Fruit fly (Drosophila melanogaster) whole organism, prepupa: ENCODE data around the gene fipi.

ENCODE experiments used
- Blimp-1 ChIP-seq: fragments of 200-800 bp; sonication (Bioruptor generic); optimal IDR thresholded peaks from 3 replicates; lab custom pipeline; 2017; ENCODE audit warnings: missing biosample characterization, missing genetic modification characterization, mild to moderate bottlenecking, moderate library complexity, missing genetic modification reagents
- CG10669 ChIP-seq: fragments of 200-800 bp; sonication (Bioruptor generic); optimal IDR thresholded peaks from 3 replicates; lab custom pipeline; 2018; ENCODE audit warnings: missing biosample characterization, mild to moderate bottlenecking, missing genetic modification characterization, moderate library complexity
- CG11294 ChIP-seq: fragments of 200-800 bp; sonication (Bioruptor generic); IDR thresholded peaks from 2 replicates; pipeline ENCODE4 v1.3.6; 2022; ENCODE audit warnings: missing biosample characterization, missing genetic modification characterization
- CG11762 ChIP-seq: fragments of 200-800 bp; sonication (Bioruptor generic); optimal IDR thresholded peaks from 3 replicates; lab custom pipeline; 2016; ENCODE audit warnings: missing biosample characterization, missing genetic modification characterization; ENCODE audit not compliant: insufficient read depth
- CG11902 ChIP-seq: fragments of 200-800 bp; sonication (Bioruptor generic); optimal IDR thresholded peaks from 3 replicates; lab custom pipeline; 2016; ENCODE audit warnings: missing biosample characterization, missing genetic modification characterization
- CG1621 ChIP-seq: fragments of 200-800 bp; sonication (Bioruptor generic); optimal IDR thresholded peaks from 3 replicates; lab custom pipeline; 2018; ENCODE audit warnings: missing biosample characterization, mild to moderate bottlenecking, missing genetic modification characterization
- CG16779 ChIP-seq: fragments of 200-800 bp; sonication (Bioruptor generic); optimal IDR thresholded peaks from 3 replicates; lab custom pipeline; 2017; ENCODE audit warnings: missing biosample characterization, mild to moderate bottlenecking, missing genetic modification characterization
- CG31627 ChIP-seq: fragments of 200-800 bp; sonication (Bioruptor generic); optimal IDR thresholded peaks from 3 replicates; lab custom pipeline; 2016; ENCODE audit warnings: missing biosample characterization, missing genetic modification characterization
- CG32006 ChIP-seq: fragments of 200-800 bp; sonication (Bioruptor generic); optimal IDR thresholded peaks from 3 replicates; lab custom pipeline; 2017; ENCODE audit warnings: missing biosample characterization, mild to moderate bottlenecking, missing genetic modification characterization
- CG34406 ChIP-seq: fragments of 200-800 bp; sonication (Bioruptor generic); optimal IDR thresholded peaks from 3 replicates; lab custom pipeline; 2016; ENCODE audit warnings: missing biosample characterization, missing genetic modification characterization
- CG3919 ChIP-seq: fragments of 200-800 bp; sonication (Bioruptor generic); optimal IDR thresholded peaks from 3 replicates; lab custom pipeline; 2016; ENCODE audit warnings: missing biosample characterization, missing genetic modification characterization
- CG6792 ChIP-seq: fragments of 200-800 bp; sonication (Bioruptor generic); optimal IDR thresholded peaks from 3 replicates; lab custom pipeline; 2016; ENCODE audit warnings: missing biosample characterization, missing genetic modification characterization
- CG6808 ChIP-seq: fragments of 200-800 bp; sonication (Bioruptor generic); optimal IDR thresholded peaks from 3 replicates; lab custom pipeline; 2017; ENCODE audit warnings: missing biosample characterization, missing genetic modification characterization, mild to moderate bottlenecking, moderate library complexity, missing genetic modification reagents
- CG8632 ChIP-seq: fragments of 200-800 bp; sonication (Bioruptor generic); optimal IDR thresholded peaks from 3 replicates; lab custom pipeline; 2016; ENCODE audit warnings: missing biosample characterization, missing genetic modification characterization
- CG9139 ChIP-seq: fragments of 200-800 bp; sonication (Bioruptor generic); optimal IDR thresholded peaks from 3 replicates; lab custom pipeline; 2017; ENCODE audit warnings: missing biosample characterization, mild to moderate bottlenecking, missing genetic modification characterization
- Eip75B ChIP-seq: fragments of 200-800 bp; sonication (Bioruptor generic); optimal IDR thresholded peaks from 3 replicates; lab custom pipeline; 2016; ENCODE audit warnings: missing biosample characterization, missing genetic modification characterization
- Eip78C ChIP-seq: fragments of 200-800 bp; sonication (Bioruptor generic); peaks from one replicate; lab custom pipeline; 2016; ENCODE audit warnings: missing biosample characterization, missing genetic modification characterization
- Eip93F ChIP-seq: fragments of 200-800 bp; sonication (Bioruptor generic); optimal IDR thresholded peaks from 2 replicates; lab custom pipeline; 2016; ENCODE audit warnings: missing biosample characterization, mild to moderate bottlenecking, missing genetic modification characterization
- Ets21C ChIP-seq: fragments of 200-800 bp; sonication (Bioruptor generic); optimal IDR thresholded peaks from 3 replicates; lab custom pipeline; 2016; ENCODE audit warnings: missing biosample characterization, missing genetic modification characterization
- Gug ChIP-seq: fragments of 200-800 bp; sonication (Bioruptor generic); IDR thresholded peaks from 2 replicates; pipeline ENCODE4 v1.3.6; 2022; ENCODE audit warnings: missing biosample characterization, missing genetic modification characterization
- Hr38 ChIP-seq: sonication (Bioruptor generic); optimal IDR thresholded peaks from 2 replicates; lab custom pipeline; 2016; ENCODE audit warnings: missing biosample characterization, missing genetic modification characterization
- Hr39 ChIP-seq: fragments of 200-800 bp; sonication (Bioruptor generic); optimal IDR thresholded peaks from 2 replicates; lab custom pipeline; 2016; ENCODE audit warnings: missing biosample characterization, missing genetic modification characterization
- Hr4 ChIP-seq: fragments of 200-800 bp; sonication (Bioruptor generic); optimal IDR thresholded peaks from 3 replicates; lab custom pipeline; 2016; ENCODE audit warnings: missing biosample characterization, missing genetic modification characterization
- Lpt ChIP-seq: fragments of 200-800 bp; sonication (Bioruptor generic); optimal IDR thresholded peaks from 3 replicates; lab custom pipeline; 2016; ENCODE audit warnings: missing biosample characterization, missing genetic modification characterization
- Smox ChIP-seq: fragments of 200-800 bp; sonication (Bioruptor generic); optimal IDR thresholded peaks from 3 replicates; lab custom pipeline; 2016; ENCODE audit warnings: missing biosample characterization, missing genetic modification characterization
- Sox102F ChIP-seq: fragments of 200-800 bp; sonication (Bioruptor generic); optimal IDR thresholded peaks from 2 replicates; lab custom pipeline; 2016; ENCODE audit warnings: missing biosample characterization, mild to moderate bottlenecking, missing genetic modification characterization
- Sox15 ChIP-seq: fragments of 200-800 bp; sonication (Bioruptor generic); optimal IDR thresholded peaks from 3 replicates; lab custom pipeline; 2016; ENCODE audit warnings: missing biosample characterization, missing genetic modification characterization
- achi ChIP-seq: fragments of 200-800 bp; sonication (Bioruptor generic); optimal IDR thresholded peaks from 3 replicates; lab custom pipeline; 2016; ENCODE audit warnings: missing biosample characterization, missing genetic modification characterization
- acj6 ChIP-seq: fragments of 200-800 bp; sonication (Bioruptor generic); optimal IDR thresholded peaks from 3 replicates; lab custom pipeline; 2016; ENCODE audit warnings: missing biosample characterization, missing genetic modification characterization
- dac ChIP-seq: fragments of 200-800 bp; sonication (Bioruptor generic); optimal IDR thresholded peaks from 2 replicates; lab custom pipeline; 2017; ENCODE audit warnings: missing biosample characterization, mild to moderate bottlenecking, missing genetic modification characterization
- dsx ChIP-seq: fragments of 200-800 bp; optimal IDR thresholded peaks from 3 replicates; lab custom pipeline; 2019; ENCODE audit warnings: missing biosample characterization, mild to moderate bottlenecking, missing genetic modification characterization, moderate library complexity; ENCODE audit not compliant: poor library complexity, severe bottlenecking
- eg ChIP-seq: fragments of 200-800 bp; sonication (Bioruptor generic); IDR thresholded peaks from 3 replicates; pipeline ENCODE4 v1.3.6; 2022; ENCODE audit warnings: missing biosample characterization, missing genetic modification characterization
- fd59A ChIP-seq: fragments of 200-800 bp; sonication (Bioruptor generic); optimal IDR thresholded peaks from 2 replicates; lab custom pipeline; 2017; ENCODE audit warnings: missing biosample characterization, mild to moderate bottlenecking, missing genetic modification characterization, missing genetic modification reagents
- fkh ChIP-seq: fragments of 200-800 bp; sonication (Bioruptor generic); optimal IDR thresholded peaks from 3 replicates; lab custom pipeline; 2017; ENCODE audit warnings: missing biosample characterization, mild to moderate bottlenecking, missing genetic modification characterization, moderate library complexity
- lz ChIP-seq: fragments of 200-800 bp; sonication (Bioruptor generic); optimal IDR thresholded peaks from 3 replicates; lab custom pipeline; 2016; ENCODE audit warnings: missing biosample characterization, missing genetic modification characterization
- net ChIP-seq: fragments of 200-800 bp; sonication (Bioruptor generic); optimal IDR thresholded peaks from 3 replicates; lab custom pipeline; 2016; ENCODE audit warnings: missing biosample characterization, missing genetic modification characterization
- pdm3 ChIP-seq: fragments of 200-800 bp; sonication (Bioruptor generic); optimal IDR thresholded peaks from 3 replicates; lab custom pipeline; 2016; ENCODE audit warnings: missing biosample characterization, missing genetic modification characterization
- salr ChIP-seq, 2 experiments: fragments of 200-800 bp; sonication (Bioruptor generic); optimal IDR thresholded peaks; 3 replicates each; lab custom pipeline; 2016 to 2018; ENCODE audit warnings: missing biosample characterization in 2 of 2, missing genetic modification characterization in 2 of 2, mild to moderate bottlenecking in 1 of 2
- ss ChIP-seq, 2 experiments: fragments of 200-800 bp; sonication (Bioruptor generic); optimal IDR thresholded peaks; 2 replicates in 1 of 2; 3 replicates in 1 of 2; lab custom pipeline; 2017 to 2018; ENCODE audit warnings: mild to moderate bottlenecking in 2 of 2, missing biosample characterization in 2 of 2, missing genetic modification characterization in 2 of 2, moderate library complexity in 1 of 2
- svp ChIP-seq: fragments of 200-800 bp; sonication (Bioruptor generic); peaks from one replicate; lab custom pipeline; 2016; ENCODE audit warnings: missing biosample characterization, missing genetic modification characterization
- vri ChIP-seq: fragments of 200-800 bp; sonication (Bioruptor generic); optimal IDR thresholded peaks from 3 replicates; lab custom pipeline; 2016; ENCODE audit warnings: missing biosample characterization, mild to moderate bottlenecking, missing genetic modification characterization

fipi gene

dm6 chr2L:4793780-4794523, at the start of gene fipi:
fipi (minus strand) TSS chr2L:4794044.
- peak; percentile 27; the same call in 1 of the 3 replicates for TF ChIP-seq eg
- TF ChIP-seq Eip78C (GFP tag; lab: Kevin White, UChicago), result peak; percentile 66
- TF ChIP-seq ss (GFP tag; optimal IDR thresholded peaks at IDR 0.05; lab: Kevin White, UChicago), result no peak
- TF ChIP-seq svp (GFP tag; lab: Kevin White, UChicago), result peak; percentile 46
- TF ChIP-seq dsx (GFP tag; lab: Kevin White, UChicago), result peak; percentile 78
- no peak for TF ChIP-seq CG3919 (GFP tag; lab: Kevin White, UChicago)

dm6 chr2L:4838494-4839320, 44.9 kb upstream of the fipi start:
- TF ChIP-seq fkh (peak; percentile 79), CG31627 (GFP tag; lab: Kevin White, UChicago) (no peak), svp (GFP tag; lab: Kevin White, UChicago) (peak; percentile 78)

DNA sequence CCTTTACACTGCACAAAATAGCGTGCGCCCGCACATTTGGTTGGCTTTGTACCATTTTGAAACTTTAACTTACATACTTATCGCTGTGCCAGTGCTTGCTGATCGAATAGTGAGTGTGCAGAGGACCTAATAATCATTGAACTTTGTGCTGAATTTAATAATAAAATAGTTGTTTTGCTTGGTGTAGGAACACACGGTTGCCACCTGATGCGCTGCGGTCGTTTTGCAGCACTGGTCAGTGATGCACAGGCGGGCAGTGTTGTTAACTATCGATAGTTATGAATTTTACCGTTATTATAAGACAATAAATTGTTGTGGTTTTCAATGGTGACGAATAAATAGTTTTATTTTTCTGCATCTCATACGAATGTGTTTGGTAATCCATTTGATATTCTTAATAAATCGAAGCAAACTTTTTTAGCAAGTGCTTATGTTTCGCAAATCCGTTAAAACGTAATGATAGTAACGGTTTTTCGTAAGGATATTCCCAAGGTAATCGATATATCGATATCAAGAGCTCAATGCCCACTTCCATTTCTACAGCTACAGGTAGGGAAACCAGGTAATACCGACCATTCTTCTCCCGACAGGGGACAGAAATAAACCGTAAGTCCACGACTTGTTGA, 44.0 kb upstream of the fipi start, which contains the start of the genes tank and CG12194:
Gene tank, minus strand, starts transcription at position 228 of the 626 bp plus-strand sequence.
Gene CG12194, plus strand, starts transcription at position 576 of the 626 bp plus-strand sequence.
- TF ChIP-seq Sox15 (peak; percentile 98), CG34406 (GFP tag; lab: Kevin White, UChicago) (peak; percentile 98), CG16779 (tag; lab: Kevin White, UChicago) (peak; percentile 98), Eip75B (GFP tag; lab: Kevin White, UChicago) (peak; percentile 99), CG11762 (GFP tag; lab: Kevin White, UChicago) (peak; percentile 99), eg (peak; percentile 100), Smox (GFP tag; lab: Kevin White, UChicago) (peak; percentile 98), Eip93F (GFP tag; lab: Kevin White, UChicago) (peak; percentile 95), CG3919 (GFP tag; lab: Kevin White, UChicago) (peak; percentile 100), acj6 (GFP tag; lab: Kevin White, UChicago) (peak; percentile 99), CG6792 (GFP tag; lab: Kevin White, UChicago) (peak; percentile 99), Sox102F (GFP tag; lab: Kevin White, UChicago) (peak; percentile 99), salr (GFP tag; optimal IDR thresholded peaks at IDR 0.05; lab: Kevin White, UChicago) (peak; percentile 98 to 99), pdm3 (GFP tag; lab: Kevin White, UChicago) (peak; percentile 99), dsx (GFP tag; lab: Kevin White, UChicago) (peak; percentile 96), CG1621 (peak; percentile 99), ss (GFP tag; optimal IDR thresholded peaks at IDR 0.05; lab: Kevin White, UChicago) (peak; percentile 91 to 94), svp (GFP tag; lab: Kevin White, UChicago) (peak; percentile 99), fd59A (GFP tag; lab: Kevin White, UChicago) (peak; percentile 98), CG6808 (GFP tag; lab: Kevin White, UChicago) (peak; percentile 94), net (GFP tag; lab: Kevin White, UChicago) (peak; percentile 100), CG11294 (GFP tag; lab: Robert Waterston, UW) (peak; percentile 99), Hr38 (GFP tag; lab: Kevin White, UChicago) (peak; percentile 95), CG10669 (GFP tag; lab: Kevin White, UChicago) (peak; percentile 99), achi (GFP tag; lab: Kevin White, UChicago) (peak; percentile 99), CG11902 (GFP tag; lab: Kevin White, UChicago) (peak; percentile 98), vri (GFP tag; lab: Kevin White, UChicago) (peak; percentile 97), Blimp-1 (GFP tag; lab: Kevin White, UChicago) (peak; percentile 82), Ets21C (GFP tag; lab: Kevin White, UChicago) (peak; percentile 98), lz (GFP tag; lab: Kevin White, UChicago) (peak; percentile 99), CG31627 (GFP tag; lab: Kevin White, UChicago) (peak; percentile 99), Lpt (peak; percentile 99), Hr39 (peak; percentile 99), CG8632 (GFP tag; lab: Kevin White, UChicago) (peak; percentile 98), Gug (GFP tag; lab: Robert Waterston, UW) (peak; percentile 99), dac (GFP tag; lab: Kevin White, UChicago) (peak; percentile 100), CG9139 (GFP tag; lab: Kevin White, UChicago) (peak; percentile 93), Hr4 (GFP tag; lab: Kevin White, UChicago) (peak; percentile 100), CG32006 (peak; percentile 100), fkh (peak; percentile 82)
